Worm (Caenorhabditis elegans): ENCODE data around the gene Y76B12C.3.

Y76B12C.3 gene

DNA sequence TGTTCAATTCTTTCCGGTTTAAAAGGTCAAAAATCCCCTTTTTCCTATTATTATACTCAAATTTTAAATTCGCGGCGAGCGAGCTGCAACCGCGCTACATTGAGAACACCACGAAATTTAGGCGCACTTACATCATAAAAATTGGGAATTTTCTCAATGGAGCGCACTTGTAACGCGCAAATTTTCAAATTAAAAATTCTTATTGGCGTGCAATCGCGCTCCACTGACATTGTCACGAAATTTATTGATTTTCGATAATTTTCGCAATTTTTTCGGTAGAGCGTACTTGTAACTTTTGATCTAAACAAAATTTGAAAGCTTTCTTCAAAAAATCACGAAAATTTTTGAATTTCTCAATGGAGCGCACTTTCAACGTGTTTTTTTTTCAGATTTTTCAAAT, 10.3 kb upstream of the Y76B12C.3 start, which contains the start of gene ulp-3:
Gene ulp-3, plus strand, starts transcription at position 388 of the 400 bp plus-strand sequence.
- no peak for TF ChIP-seq cog-1 (tag; optimal IDR thresholded peaks at IDR 0.05)
- TF ChIP-seq ztf-23 (GFP tag; IDR thresholded peaks at IDR 0.05): no peak
- no peak for TF ChIP-seq med-1 (GFP tag; optimal IDR thresholded peaks at IDR 0.05; ENCODE audit: insufficient read depth)
- no peak for TF ChIP-seq ref-1 (GFP tag; conservative IDR thresholded peaks at IDR 0.05)
- TF ChIP-seq flt-1 (GFP tag; IDR thresholded peaks at IDR 0.05): no peak
- TF ChIP-seq ztf-29 (GFP tag; IDR thresholded peaks at IDR 0.05): no peak
- no peak for TF ChIP-seq klf-2 (GFP tag; conservative IDR thresholded peaks at IDR 0.05)
- no peak for TF ChIP-seq tab-1 (GFP tag; IDR thresholded peaks at IDR 0.05)
- TF ChIP-seq T22C8.4 (GFP tag; IDR thresholded peaks at IDR 0.05): no peak

DNA sequence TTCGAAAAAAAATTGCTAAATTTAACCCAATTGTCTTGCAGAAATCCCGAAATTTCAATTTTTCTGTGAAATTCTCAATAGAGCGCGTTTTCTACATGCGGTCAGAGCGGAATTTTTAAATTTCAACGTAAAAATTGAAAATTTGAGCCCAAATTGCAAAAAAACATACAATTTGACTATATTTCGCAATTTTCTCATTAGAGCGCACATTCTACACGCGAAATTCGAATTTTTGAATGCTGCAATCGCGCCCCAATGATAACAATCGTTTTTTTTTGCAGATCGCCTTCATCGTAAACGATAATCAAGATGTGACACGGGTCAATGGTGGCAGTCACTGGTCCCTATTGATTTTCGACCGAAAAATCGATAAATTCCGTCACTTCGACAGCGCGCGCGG, 9.4 kb upstream of the Y76B12C.3 start:
- TF ChIP-seq med-1 (GFP tag; optimal IDR thresholded peaks at IDR 0.05; ENCODE audit: insufficient read depth) (no peak), ztf-23 (GFP tag; IDR thresholded peaks at IDR 0.05) (no peak), ref-1 (GFP tag; conservative IDR thresholded peaks at IDR 0.05) (no peak), T22C8.4 (GFP tag; IDR thresholded peaks at IDR 0.05) (no peak), ztf-29 (GFP tag; IDR thresholded peaks at IDR 0.05) (no peak), cog-1 (tag; optimal IDR thresholded peaks at IDR 0.05) (no peak), klf-2 (GFP tag; conservative IDR thresholded peaks at IDR 0.05) (no peak), flt-1 (GFP tag; IDR thresholded peaks at IDR 0.05) (no peak), tab-1 (GFP tag; IDR thresholded peaks at IDR 0.05) (no peak)

DNA sequence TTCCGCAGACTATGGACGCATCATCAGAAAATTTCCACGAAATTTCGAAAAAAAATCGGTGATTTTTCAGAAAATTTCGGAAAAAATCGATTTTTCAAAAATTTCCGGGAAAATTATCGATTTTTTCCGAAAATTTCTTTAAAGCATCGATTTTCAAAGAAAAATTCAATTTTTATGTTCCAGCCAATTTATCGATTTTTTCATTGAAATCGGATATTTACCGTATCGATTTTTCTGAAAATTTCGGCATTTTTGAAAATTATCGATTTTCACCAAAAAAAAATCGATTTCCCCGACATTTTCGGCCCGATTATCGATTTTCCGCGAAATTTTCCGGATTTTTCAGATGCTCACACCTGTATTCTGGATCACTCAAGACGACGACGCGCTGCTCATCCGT, 8.4 kb upstream of the Y76B12C.3 start, which contains the start of gene Y48A5A.1:
Gene Y48A5A.1, plus strand, starts transcription at position 347 of the 400 bp plus-strand sequence.
- TF ChIP-seq ztf-29 (GFP tag; IDR thresholded peaks at IDR 0.05) (no peak), T22C8.4 (GFP tag; IDR thresholded peaks at IDR 0.05) (peak; percentile 77), ztf-23 (GFP tag; IDR thresholded peaks at IDR 0.05) (no peak)

DNA sequence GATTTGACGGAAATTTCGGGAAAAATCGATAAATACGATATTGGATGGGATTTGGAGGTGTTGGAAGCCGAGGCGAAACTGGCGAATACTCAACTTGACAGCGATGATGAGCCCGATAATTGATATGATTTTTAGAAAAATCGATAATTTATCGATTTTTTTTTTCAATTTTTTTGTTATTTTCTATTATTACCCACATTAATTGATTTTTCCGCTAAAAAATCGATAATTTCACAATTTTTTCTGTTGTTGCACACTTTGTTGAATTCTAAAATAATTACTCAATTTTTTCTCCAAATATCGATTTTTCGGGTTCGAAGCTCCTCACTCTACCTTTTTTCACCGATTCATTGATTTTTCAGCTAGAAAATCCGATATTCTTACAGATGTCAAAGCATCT, 4.2 kb upstream of the Y76B12C.3 start, which contains the start of gene Y48A5A.3:
Gene Y48A5A.3, plus strand, starts transcription at position 385 of the 400 bp plus-strand sequence.
- TF ChIP-seq klf-2 (GFP tag; conservative IDR thresholded peaks at IDR 0.05): no peak
- peak; percentile 74 for TF ChIP-seq T22C8.4 (GFP tag; IDR thresholded peaks at IDR 0.05)
- no peak for TF ChIP-seq ztf-29 (GFP tag; IDR thresholded peaks at IDR 0.05)
- TF ChIP-seq flt-1 (GFP tag; IDR thresholded peaks at IDR 0.05): no peak
- no peak for TF ChIP-seq med-1 (GFP tag; optimal IDR thresholded peaks at IDR 0.05; ENCODE audit: insufficient read depth)

DNA sequence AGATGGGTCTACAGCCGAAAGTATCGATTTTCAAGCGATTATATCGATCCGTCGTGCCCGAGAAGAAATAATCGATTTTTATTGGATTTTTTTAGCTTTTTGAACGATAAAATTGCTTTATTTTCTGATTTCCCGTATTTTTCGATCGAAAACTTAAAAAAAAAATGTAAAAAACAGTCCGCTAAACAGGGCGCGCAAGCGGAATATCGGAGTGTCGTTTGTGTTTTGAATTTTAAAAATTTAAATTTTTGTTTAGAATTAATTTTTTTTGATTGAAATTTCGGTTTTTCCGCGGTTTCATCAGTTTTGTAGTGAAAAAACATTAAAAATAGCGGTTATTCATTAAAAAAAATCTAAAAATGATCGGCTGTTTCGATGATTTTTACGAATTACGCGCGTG, 3.3 kb upstream of the Y76B12C.3 start:
- TF ChIP-seq ztf-29 (GFP tag; IDR thresholded peaks at IDR 0.05) (no peak), ref-1 (GFP tag; conservative IDR thresholded peaks at IDR 0.05) (no peak), klf-2 (GFP tag; conservative IDR thresholded peaks at IDR 0.05) (no peak), flt-1 (GFP tag; IDR thresholded peaks at IDR 0.05) (no peak), tab-1 (GFP tag; IDR thresholded peaks at IDR 0.05) (no peak), ztf-23 (GFP tag; IDR thresholded peaks at IDR 0.05) (no peak), T22C8.4 (GFP tag; IDR thresholded peaks at IDR 0.05) (no peak), cog-1 (tag; optimal IDR thresholded peaks at IDR 0.05) (no peak), med-1 (GFP tag; optimal IDR thresholded peaks at IDR 0.05; ENCODE audit: insufficient read depth) (no peak)

DNA sequence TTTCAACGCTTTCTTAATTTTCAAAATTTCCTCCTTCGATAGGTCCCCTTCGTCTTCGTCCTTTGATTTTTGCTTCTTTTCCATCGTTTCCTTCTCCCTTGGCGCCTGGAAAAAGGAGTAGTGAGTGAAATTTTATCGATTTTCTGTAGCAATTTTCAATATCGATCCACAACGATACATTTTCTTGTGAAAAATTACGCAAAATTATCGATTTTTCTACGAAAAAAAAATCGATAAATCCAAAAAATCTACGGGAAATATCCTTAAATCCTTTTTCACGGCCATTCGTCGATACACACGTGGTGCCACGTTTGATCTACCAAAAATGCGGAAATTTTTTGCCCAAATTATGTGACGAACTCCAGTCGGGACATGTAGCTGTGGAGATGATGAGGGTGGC, 2.4 kb upstream of the Y76B12C.3 start:
- TF ChIP-seq med-1 (GFP tag; optimal IDR thresholded peaks at IDR 0.05; ENCODE audit: insufficient read depth): no peak
- TF ChIP-seq ztf-29 (GFP tag; IDR thresholded peaks at IDR 0.05): no peak
- TF ChIP-seq T22C8.4 (GFP tag; IDR thresholded peaks at IDR 0.05): peak; percentile 71
- TF ChIP-seq klf-2 (GFP tag; conservative IDR thresholded peaks at IDR 0.05): no peak

DNA sequence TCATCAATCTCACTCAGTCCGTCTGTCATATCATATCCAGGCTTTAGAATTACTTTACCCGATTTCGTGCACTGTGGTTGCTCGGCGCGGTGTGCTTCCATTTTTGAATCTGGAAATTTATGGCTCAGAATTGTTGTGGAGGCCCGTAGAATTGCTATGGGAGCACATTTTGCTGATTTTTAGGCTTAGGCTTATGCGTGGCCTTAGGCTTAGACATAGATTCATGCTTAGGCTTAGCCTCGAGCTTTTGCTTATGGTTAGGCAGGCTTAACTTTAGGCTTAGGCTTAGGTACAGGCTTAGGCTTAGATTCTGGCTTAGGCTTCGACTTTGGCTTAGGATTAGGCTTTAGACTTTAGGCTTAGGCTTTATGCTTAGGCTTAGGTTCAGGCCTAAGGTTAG, 1.2 kb upstream of the Y76B12C.3 start, which contains the start of gene Y76B12C.4:
Gene Y76B12C.4, minus strand, starts transcription at position 101 of the 400 bp plus-strand sequence.
- TF ChIP-seq med-1 (GFP tag; optimal IDR thresholded peaks at IDR 0.05; ENCODE audit: insufficient read depth) (no peak), T22C8.4 (GFP tag; IDR thresholded peaks at IDR 0.05) (no peak), tab-1 (GFP tag; IDR thresholded peaks at IDR 0.05) (no peak), ztf-23 (GFP tag; IDR thresholded peaks at IDR 0.05) (no peak), ztf-29 (GFP tag; IDR thresholded peaks at IDR 0.05) (no peak), cog-1 (tag; optimal IDR thresholded peaks at IDR 0.05) (no peak), klf-2 (GFP tag; conservative IDR thresholded peaks at IDR 0.05) (no peak), ref-1 (GFP tag; conservative IDR thresholded peaks at IDR 0.05) (no peak), flt-1 (GFP tag; IDR thresholded peaks at IDR 0.05) (no peak)

DNA sequence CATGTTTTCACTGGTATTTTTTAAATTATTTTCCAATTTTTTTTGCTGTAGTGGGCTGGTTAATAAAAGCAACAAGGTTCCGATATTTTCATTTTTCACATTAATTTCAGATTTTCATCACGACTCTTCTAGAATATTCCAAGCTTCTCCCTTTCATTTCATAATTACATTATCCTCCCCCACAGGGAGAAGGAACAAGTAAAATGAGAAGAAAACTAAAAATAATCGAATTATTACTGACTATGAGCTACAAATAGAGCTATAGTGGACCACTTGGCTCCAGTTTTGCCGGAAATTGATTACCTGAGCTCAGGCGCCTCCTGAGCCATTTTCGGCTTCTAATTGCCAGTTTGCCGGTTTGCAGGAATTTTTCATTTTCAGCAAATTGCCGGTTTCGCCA, 2.1 kb downstream of the Y76B12C.3 start:
- no peak for TF ChIP-seq med-1 (GFP tag; optimal IDR thresholded peaks at IDR 0.05; ENCODE audit: insufficient read depth)

DNA sequence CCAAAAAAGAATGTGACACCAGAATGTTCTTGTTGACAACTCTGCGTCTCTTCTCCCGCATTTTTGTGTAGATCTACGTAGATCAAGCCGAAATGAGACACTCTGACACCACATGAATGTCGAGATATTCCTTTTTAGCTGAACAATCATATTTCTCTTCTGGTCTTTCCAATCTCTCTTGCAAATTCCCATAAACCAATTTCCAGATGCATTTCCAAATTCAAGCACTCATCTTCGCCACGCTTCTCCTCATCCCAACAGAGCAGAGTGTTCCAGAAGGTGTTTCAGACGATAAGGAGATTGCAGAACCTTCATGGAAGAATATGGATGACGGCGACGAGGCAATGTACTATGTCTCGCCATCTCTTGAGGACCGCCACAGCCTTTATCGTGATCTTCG, 6.3 kb downstream of the Y76B12C.3 start, which contains the start of gene Y76B12C.8:
Gene Y76B12C.8, plus strand, starts transcription at position 207 of the 400 bp plus-strand sequence.
- TF ChIP-seq ztf-29 (GFP tag; IDR thresholded peaks at IDR 0.05): no peak
- TF ChIP-seq T22C8.4 (GFP tag; IDR thresholded peaks at IDR 0.05): no peak
- TF ChIP-seq flt-1 (GFP tag; IDR thresholded peaks at IDR 0.05): no peak
- no peak for TF ChIP-seq ref-1 (GFP tag; conservative IDR thresholded peaks at IDR 0.05)
- TF ChIP-seq med-1 (GFP tag; optimal IDR thresholded peaks at IDR 0.05; ENCODE audit: insufficient read depth): no peak
- TF ChIP-seq klf-2 (GFP tag; conservative IDR thresholded peaks at IDR 0.05): no peak
- TF ChIP-seq ztf-23 (GFP tag; IDR thresholded peaks at IDR 0.05): no peak
- TF ChIP-seq tab-1 (GFP tag; IDR thresholded peaks at IDR 0.05): no peak
- no peak for TF ChIP-seq cog-1 (tag; optimal IDR thresholded peaks at IDR 0.05)

DNA sequence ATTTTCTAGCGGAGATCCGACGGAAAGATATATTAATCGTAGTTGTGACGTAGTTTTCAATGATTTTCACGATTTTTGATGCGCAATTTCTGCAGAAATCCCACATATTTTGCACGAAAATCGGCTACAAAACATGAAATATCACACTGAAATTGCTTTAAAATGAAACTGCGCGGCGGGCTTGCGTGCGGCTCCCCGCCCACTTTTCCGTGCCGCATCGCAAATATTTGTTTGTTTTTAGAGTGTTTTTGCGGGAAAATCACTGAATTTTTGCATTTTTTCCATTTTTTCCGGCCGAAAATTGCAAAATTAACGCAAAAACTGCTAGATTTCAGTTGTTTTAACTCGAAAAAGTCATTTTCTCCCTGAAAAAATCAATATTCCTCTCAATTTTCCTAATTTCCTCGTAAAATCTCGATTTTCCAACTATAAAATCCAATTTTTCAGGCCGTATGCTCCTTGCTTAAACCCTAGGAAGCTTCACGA, 7.5 kb downstream of the Y76B12C.3 start, which contains the start of gene Y76B12C.6:
Gene Y76B12C.6, plus strand, starts transcription at position 436 of the 486 bp plus-strand sequence.
- TF ChIP-seq cog-1 (tag; optimal IDR thresholded peaks at IDR 0.05) (peak; percentile 36), tab-1 (GFP tag; IDR thresholded peaks at IDR 0.05) (peak; percentile 65; the same call in 1 of the 2 replicates), ref-1 (GFP tag; conservative IDR thresholded peaks at IDR 0.05) (0 out of 2 replicates have a peak, but pooled peaks have one; percentile 33), klf-2 (GFP tag; conservative IDR thresholded peaks at IDR 0.05) (0 out of 2 replicates have a peak, but pooled peaks have one; percentile 54), flt-1 (GFP tag; IDR thresholded peaks at IDR 0.05) (peak; percentile 79), T22C8.4 (GFP tag; IDR thresholded peaks at IDR 0.05) (0 out of 2 replicates have a peak, but pooled peaks have one; percentile 6), ztf-23 (GFP tag; IDR thresholded peaks at IDR 0.05) (peak; percentile 74), med-1 (GFP tag; optimal IDR thresholded peaks at IDR 0.05; ENCODE audit: insufficient read depth) (peak; percentile 38), ztf-29 (GFP tag; IDR thresholded peaks at IDR 0.05) (peak; percentile 56; the same call in 1 of the 2 replicates)
